Fruit fly (Drosophila melanogaster) Kc167 (cell line): Measurements from ENCODE around the gene Trs20.

Experiments
- Sin3A ChIP-seq: fragments of >200 bp; optimal IDR thresholded peaks from 2 replicates; lab custom pipeline; 2018; ENCODE audit warnings: missing external identifiers
- h ChIP-seq: fragments of >200 bp; optimal IDR thresholded peaks from 3 replicates; lab custom pipeline; 2018; ENCODE audit warnings: missing external identifiers
- insv ChIP-seq: fragments of >200 bp; optimal IDR thresholded peaks from 3 replicates; lab custom pipeline; 2018; ENCODE audit warnings: missing external identifiers
- psq ChIP-seq: fragments of >200 bp; optimal IDR thresholded peaks from 2 replicates; lab custom pipeline; 2017; ENCODE audit warnings: missing external identifiers
- ttk ChIP-seq: sonication (Bioruptor generic); optimal IDR thresholded peaks from 2 replicates; lab custom pipeline; 2017; ENCODE audit warnings: missing external identifiers

DNA sequence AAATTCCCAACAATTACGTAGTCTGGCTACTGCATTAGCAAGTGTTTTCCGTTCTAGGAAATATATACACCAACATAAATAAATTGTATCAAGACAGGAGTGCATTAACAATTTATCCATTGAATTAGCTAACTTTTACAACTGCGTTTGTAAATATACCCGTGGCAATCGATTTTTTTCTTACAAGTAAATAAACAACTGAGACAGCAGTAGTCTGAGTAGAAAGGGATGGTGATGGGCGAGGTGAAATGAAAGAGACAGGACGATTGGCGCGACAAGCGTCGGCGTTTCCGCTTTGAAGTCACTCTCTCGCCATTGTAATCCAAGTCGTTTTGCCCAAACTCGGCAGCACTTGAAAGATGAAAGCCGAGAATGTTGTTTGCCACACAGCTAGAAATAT is 24.1 kb upstream of the Trs20 start:
- TF ChIP-seq psq (no peak), h (lab: Kevin White, UChicago) (no peak), insv (lab: Kevin White, UChicago) (no peak), ttk (no peak), Sin3A (lab: Kevin White, UChicago) (no peak)
